Worm (Caenorhabditis elegans): Measurements from ENCODE around the gene gpa-5.

ce11 chrX:2116304-2116867, 4.5 kb downstream of the gpa-5 start:
- TF ChIP-seq flt-1 (GFP tag; IDR thresholded peaks at IDR 0.05) (no peak), tab-1 (GFP tag; IDR thresholded peaks at IDR 0.05) (no peak)
